Worm (Caenorhabditis elegans): ENCODE results near the gene srbc-11.
"Not testable (repeated sequence)": the region's sequence is repeated elsewhere in the genome, so short reads cannot be mapped to it uniquely, and the experiment has no call there.

Gene srbc-11

DNA sequence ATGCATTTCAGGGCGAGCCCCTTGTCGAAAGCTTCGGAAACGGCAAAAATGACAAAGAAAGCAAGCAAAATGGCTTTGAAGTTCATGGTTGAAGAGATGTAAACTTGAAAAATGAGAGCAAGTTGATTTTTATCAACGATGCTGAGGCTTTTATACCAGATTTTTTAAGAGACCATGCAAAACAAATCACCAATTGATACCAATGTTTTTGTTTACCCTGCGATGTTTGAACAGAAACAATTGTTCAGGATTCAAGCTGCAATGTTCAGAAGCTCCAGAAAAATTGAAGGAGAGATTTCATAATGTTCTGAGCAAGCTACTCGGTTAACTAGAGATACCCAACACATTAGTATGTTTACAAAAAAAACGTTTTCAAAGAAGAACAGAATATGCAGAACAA is 27.2 kb upstream of the srbc-11 start, which contains the start of gene C54F6.15:
Gene C54F6.15, minus strand, starts transcription at position 101 of the 400 bp plus-strand sequence.
- TF ChIP-seq ham-2 (GFP tag; optimal IDR thresholded peaks at IDR 0.05) (no peak), ztf-11 (tag; optimal IDR thresholded peaks at IDR 0.05) (no peak), blmp-1 (tag; optimal IDR thresholded peaks at IDR 0.05) (no peak), ceh-39 (tag; optimal IDR thresholded peaks at IDR 0.05) (no peak), elt-3 (tag; optimal IDR thresholded peaks at IDR 0.05) (no peak), nhr-28 (tag; optimal IDR thresholded peaks at IDR 0.05) (no peak), sptf-1 (tag; optimal IDR thresholded peaks at IDR 0.05) (no peak), hlh-1 (tag; optimal IDR thresholded peaks at IDR 0.05) (no peak), mep-1 (tag; optimal IDR thresholded peaks at IDR 0.05) (no peak), ceh-43 (GFP tag; optimal IDR thresholded peaks at IDR 0.05) (no peak), nhr-2 (tag; optimal IDR thresholded peaks at IDR 0.05) (no peak), flh-1 (GFP tag; optimal IDR thresholded peaks at IDR 0.05) (no peak), ceh-83 (GFP tag; optimal IDR thresholded peaks at IDR 0.05) (no peak), sem-2 (GFP tag; optimal IDR thresholded peaks at IDR 0.05) (no peak), nhr-237 (tag; optimal IDR thresholded peaks at IDR 0.05) (no peak), mab-5 (tag; optimal IDR thresholded peaks at IDR 0.05) (no peak), lin-32 (GFP tag; optimal IDR thresholded peaks at IDR 0.05) (no peak), lsy-2 (tag; optimal IDR thresholded peaks at IDR 0.05) (no peak), cnd-1 (tag; optimal IDR thresholded peaks at IDR 0.05) (no peak), ces-1 (GFP tag; optimal IDR thresholded peaks at IDR 0.05) (no peak)

DNA sequence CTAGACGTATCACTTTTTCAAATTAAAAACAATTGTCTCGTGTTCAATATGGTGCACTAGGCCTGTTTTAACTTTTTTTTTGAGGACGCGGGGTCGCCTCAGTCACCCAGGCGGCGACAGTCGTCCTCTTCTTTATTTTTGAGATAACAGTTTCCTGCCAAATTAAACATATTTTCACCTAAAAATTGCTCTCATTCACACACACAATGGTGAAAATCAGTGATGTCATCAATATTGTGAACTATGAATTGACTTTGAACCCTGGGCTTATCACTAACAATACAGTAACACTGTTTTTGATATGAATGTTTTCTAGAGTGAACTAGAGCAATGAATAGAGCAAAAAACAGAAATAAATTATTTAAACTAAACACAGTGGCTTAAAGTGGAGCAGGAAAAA is 26.2 kb upstream of the srbc-11 start:
- TF ChIP-seq nhr-76 (tag; optimal IDR thresholded peaks at IDR 0.05) (no peak), cnd-1 (tag; optimal IDR thresholded peaks at IDR 0.05) (no peak), elt-1 (tag; optimal IDR thresholded peaks at IDR 0.05; ENCODE audit: borderline replicate concordance, insufficient read depth) (no peak), nhr-237 (tag; optimal IDR thresholded peaks at IDR 0.05) (no peak), hlh-1 (tag; optimal IDR thresholded peaks at IDR 0.05) (no peak), ces-1 (GFP tag; optimal IDR thresholded peaks at IDR 0.05) (no peak), unc-120 (tag; optimal IDR thresholded peaks at IDR 0.05; ENCODE audit: poor library complexity, severe bottlenecking) (no peak), ceh-83 (GFP tag; optimal IDR thresholded peaks at IDR 0.05) (no peak), ham-2 (GFP tag; optimal IDR thresholded peaks at IDR 0.05) (no peak), sem-2 (GFP tag; optimal IDR thresholded peaks at IDR 0.05) (no peak), lin-13 (tag; optimal IDR thresholded peaks at IDR 0.05) (no peak), elt-3 (tag; optimal IDR thresholded peaks at IDR 0.05) (no peak)

ce11 chrV:7520077-7520476 is 25.0 kb upstream of the srbc-11 start, which contains the start of gene srb-19:
Gene srb-19, minus strand, starts transcription at chrV:7520177.
- TF ChIP-seq sptf-1 (tag; optimal IDR thresholded peaks at IDR 0.05) (no peak), snpc-4 (tag; optimal IDR thresholded peaks at IDR 0.05) (no peak), ces-1 (GFP tag; optimal IDR thresholded peaks at IDR 0.05) (peak; percentile 31)

DNA sequence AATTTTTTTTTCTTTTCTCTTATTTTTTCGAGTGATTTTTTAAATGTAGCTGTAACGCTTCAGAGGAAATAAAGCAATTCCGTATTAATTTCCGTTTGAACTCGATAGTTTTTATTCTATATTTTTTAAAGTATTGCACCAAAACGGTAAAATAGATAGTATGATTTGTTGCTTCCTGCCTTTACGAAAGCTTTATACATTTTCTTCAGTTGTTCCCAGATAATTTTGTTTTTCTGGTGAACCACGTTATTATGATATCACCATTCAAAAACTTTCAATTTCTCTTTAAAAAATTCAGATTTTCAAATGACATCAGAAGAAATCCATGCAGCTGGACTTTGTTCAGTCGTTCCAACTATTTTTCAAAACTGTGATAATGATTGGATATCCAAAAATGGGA is 19.9 kb upstream of the srbc-11 start, which contains the start of gene srb-18:
Gene srb-18, plus strand, starts transcription at position 301 of the 400 bp plus-strand sequence.
- TF ChIP-seq lin-32 (GFP tag; optimal IDR thresholded peaks at IDR 0.05) (no peak), drap-1 (GFP tag; optimal IDR thresholded peaks at IDR 0.05) (no peak), nhr-2 (tag; optimal IDR thresholded peaks at IDR 0.05) (no peak), nhr-237 (tag; optimal IDR thresholded peaks at IDR 0.05) (no peak), bed-3 (GFP tag; optimal IDR thresholded peaks at IDR 0.05) (no peak), ceh-83 (GFP tag; optimal IDR thresholded peaks at IDR 0.05) (no peak), unc-62 (GFP tag; optimal IDR thresholded peaks at IDR 0.05) (no peak), mls-2 (tag; optimal IDR thresholded peaks at IDR 0.05) (no peak), ceh-43 (GFP tag; optimal IDR thresholded peaks at IDR 0.05) (no peak), nhr-12 (tag; optimal IDR thresholded peaks at IDR 0.05) (no peak), nhr-28 (tag; optimal IDR thresholded peaks at IDR 0.05) (no peak), mep-1 (tag; optimal IDR thresholded peaks at IDR 0.05) (no peak), snpc-4 (tag; optimal IDR thresholded peaks at IDR 0.05) (no peak), unc-120 (tag; optimal IDR thresholded peaks at IDR 0.05; ENCODE audit: poor library complexity, severe bottlenecking) (no peak), nhr-76 (tag; optimal IDR thresholded peaks at IDR 0.05) (no peak), sem-2 (GFP tag; optimal IDR thresholded peaks at IDR 0.05) (no peak)

ce11 chrV:7511465-7511864 is 16.4 kb upstream of the srbc-11 start, which contains the start of gene nhr-171:
Gene nhr-171, plus strand, starts transcription at chrV:7511765.
- not testable (repeated sequence) for TF ChIP-seq ceh-43 (GFP tag; optimal IDR thresholded peaks at IDR 0.05); tbx-8 (GFP tag; optimal IDR thresholded peaks at IDR 0.05); snpc-4 (tag; optimal IDR thresholded peaks at IDR 0.05)
